Worm (Caenorhabditis elegans): ENCODE data around the gene F44A2.5.

F44A2.5 gene

DNA sequence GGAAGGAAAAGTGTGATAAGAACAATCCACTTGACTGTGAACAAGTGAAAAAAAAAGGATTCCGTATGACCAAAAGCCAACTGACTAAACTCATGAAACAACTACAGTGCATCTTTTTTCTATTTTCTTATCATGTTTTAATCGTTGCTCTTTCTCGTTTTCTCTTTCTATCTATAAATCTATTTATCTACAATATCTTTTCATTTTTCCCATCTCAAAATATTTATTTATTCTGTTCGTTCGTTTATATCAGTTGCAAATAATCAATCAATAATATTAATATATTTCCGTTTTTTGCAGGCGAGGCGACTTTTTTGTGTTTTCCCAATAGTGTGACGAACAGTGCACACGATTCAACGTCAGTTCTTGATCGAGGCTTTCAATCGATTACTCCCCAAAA lies at the start of gene F44A2.5:
Gene F44A2.5 (plus strand): TSS at position 301 of the 400 bp plus-strand sequence.
- TF ChIP-seq sptf-1 (tag; optimal IDR thresholded peaks at IDR 0.05) (no peak), nhr-12 (tag; optimal IDR thresholded peaks at IDR 0.05) (no peak), elt-3 (tag; optimal IDR thresholded peaks at IDR 0.05) (no peak), ham-2 (GFP tag; optimal IDR thresholded peaks at IDR 0.05) (no peak), tbx-8 (GFP tag; optimal IDR thresholded peaks at IDR 0.05) (no peak), bed-3 (GFP tag; optimal IDR thresholded peaks at IDR 0.05) (no peak), cnd-1 (tag; optimal IDR thresholded peaks at IDR 0.05) (no peak), mab-5 (tag; optimal IDR thresholded peaks at IDR 0.05) (no peak), snpc-4 (tag; optimal IDR thresholded peaks at IDR 0.05) (no peak), pha-4 (tag; optimal IDR thresholded peaks at IDR 0.05) (no peak), blmp-1 (tag; optimal IDR thresholded peaks at IDR 0.05) (no peak), mep-1 (tag; optimal IDR thresholded peaks at IDR 0.05) (no peak), elt-1 (tag; optimal IDR thresholded peaks at IDR 0.05; ENCODE audit: borderline replicate concordance, insufficient read depth) (no peak), unc-120 (tag; optimal IDR thresholded peaks at IDR 0.05; ENCODE audit: poor library complexity, severe bottlenecking) (no peak), ztf-11 (tag; optimal IDR thresholded peaks at IDR 0.05) (no peak)

DNA sequence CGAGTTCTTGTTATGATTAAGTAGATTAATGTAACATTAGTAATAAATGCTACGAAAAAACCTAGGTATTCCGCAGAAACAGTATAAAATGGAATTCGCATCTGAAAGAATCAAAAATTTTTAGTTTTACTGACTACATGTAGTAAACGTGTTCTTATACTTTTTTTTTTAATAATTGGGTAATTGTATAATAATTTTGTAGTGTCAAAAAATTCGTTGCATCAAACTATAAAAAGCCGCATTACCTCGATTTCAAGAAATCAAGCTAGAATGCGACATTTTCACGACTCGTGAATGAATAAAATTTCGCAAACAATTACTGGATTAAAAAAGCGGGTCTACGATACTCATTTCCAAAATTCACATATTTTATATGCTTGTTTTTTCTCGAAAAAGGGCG lies 48.2 kb upstream of the F44A2.5 start, which contains the start of gene str-94:
Gene str-94 (minus strand): TSS at position 101 of the 400 bp plus-strand sequence.
- no peak for TF ChIP-seq zip-8 (tag; optimal IDR thresholded peaks at IDR 0.05)
- no peak for TF ChIP-seq unc-120 (tag; optimal IDR thresholded peaks at IDR 0.05; ENCODE audit: poor library complexity, severe bottlenecking)
- no peak for TF ChIP-seq nhr-237 (tag; optimal IDR thresholded peaks at IDR 0.05)
- TF ChIP-seq sem-2 (GFP tag; optimal IDR thresholded peaks at IDR 0.05) = no peak
- TF ChIP-seq ztf-11 (tag; optimal IDR thresholded peaks at IDR 0.05) = no peak
- TF ChIP-seq ceh-83 (GFP tag; optimal IDR thresholded peaks at IDR 0.05) = no peak
- TF ChIP-seq elt-3 (tag; optimal IDR thresholded peaks at IDR 0.05) = no peak
- TF ChIP-seq ceh-43 (GFP tag; optimal IDR thresholded peaks at IDR 0.05) = no peak
- TF ChIP-seq mep-1 (tag; optimal IDR thresholded peaks at IDR 0.05) = no peak
- no peak for TF ChIP-seq lin-13 (tag; optimal IDR thresholded peaks at IDR 0.05)
- no peak for TF ChIP-seq snpc-4 (tag; optimal IDR thresholded peaks at IDR 0.05)
- no peak for TF ChIP-seq ham-2 (GFP tag; optimal IDR thresholded peaks at IDR 0.05)
- no peak for TF ChIP-seq tbx-8 (GFP tag; optimal IDR thresholded peaks at IDR 0.05)

DNA sequence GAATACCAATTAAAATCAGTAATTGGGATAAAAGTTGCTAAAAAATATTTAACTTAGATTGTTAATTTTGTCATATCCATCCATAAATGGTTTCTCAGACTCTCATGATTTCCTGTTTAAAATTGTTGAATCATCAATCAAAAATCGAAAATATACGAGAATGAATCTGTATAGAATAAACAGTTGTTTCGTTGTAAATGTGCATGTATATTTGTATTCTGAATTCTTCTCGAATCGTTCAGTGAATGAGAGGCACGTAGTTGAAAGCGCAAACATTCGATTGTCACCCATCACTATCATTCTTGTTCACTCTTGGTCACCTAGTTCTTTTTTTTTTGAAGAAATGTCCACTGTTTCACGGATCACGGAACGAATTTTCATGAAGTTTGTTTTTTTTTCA lies 47.5 kb upstream of the F44A2.5 start, which contains the start of gene ptd-2:
Gene ptd-2 (plus strand): TSS at position 301 of the 400 bp plus-strand sequence.
- TF ChIP-seq flh-1 (GFP tag; optimal IDR thresholded peaks at IDR 0.05) (no peak), hlh-1 (tag; optimal IDR thresholded peaks at IDR 0.05) (no peak), tbx-8 (GFP tag; optimal IDR thresholded peaks at IDR 0.05) (no peak), ceh-43 (GFP tag; optimal IDR thresholded peaks at IDR 0.05) (no peak), zip-8 (tag; optimal IDR thresholded peaks at IDR 0.05) (no peak), nhr-237 (tag; optimal IDR thresholded peaks at IDR 0.05) (no peak), pha-4 (tag; optimal IDR thresholded peaks at IDR 0.05) (no peak), elt-1 (tag; optimal IDR thresholded peaks at IDR 0.05; ENCODE audit: borderline replicate concordance, insufficient read depth) (no peak), unc-120 (tag; optimal IDR thresholded peaks at IDR 0.05; ENCODE audit: poor library complexity, severe bottlenecking) (no peak), ztf-11 (tag; optimal IDR thresholded peaks at IDR 0.05) (no peak), sem-2 (GFP tag; optimal IDR thresholded peaks at IDR 0.05) (no peak), cnd-1 (tag; optimal IDR thresholded peaks at IDR 0.05) (no peak), unc-62 (GFP tag; optimal IDR thresholded peaks at IDR 0.05) (no peak), ham-2 (GFP tag; optimal IDR thresholded peaks at IDR 0.05) (no peak), nhr-28 (tag; optimal IDR thresholded peaks at IDR 0.05) (no peak), unc-39 (tag; optimal IDR thresholded peaks at IDR 0.05) (no peak), ceh-83 (GFP tag; optimal IDR thresholded peaks at IDR 0.05) (no peak)

DNA sequence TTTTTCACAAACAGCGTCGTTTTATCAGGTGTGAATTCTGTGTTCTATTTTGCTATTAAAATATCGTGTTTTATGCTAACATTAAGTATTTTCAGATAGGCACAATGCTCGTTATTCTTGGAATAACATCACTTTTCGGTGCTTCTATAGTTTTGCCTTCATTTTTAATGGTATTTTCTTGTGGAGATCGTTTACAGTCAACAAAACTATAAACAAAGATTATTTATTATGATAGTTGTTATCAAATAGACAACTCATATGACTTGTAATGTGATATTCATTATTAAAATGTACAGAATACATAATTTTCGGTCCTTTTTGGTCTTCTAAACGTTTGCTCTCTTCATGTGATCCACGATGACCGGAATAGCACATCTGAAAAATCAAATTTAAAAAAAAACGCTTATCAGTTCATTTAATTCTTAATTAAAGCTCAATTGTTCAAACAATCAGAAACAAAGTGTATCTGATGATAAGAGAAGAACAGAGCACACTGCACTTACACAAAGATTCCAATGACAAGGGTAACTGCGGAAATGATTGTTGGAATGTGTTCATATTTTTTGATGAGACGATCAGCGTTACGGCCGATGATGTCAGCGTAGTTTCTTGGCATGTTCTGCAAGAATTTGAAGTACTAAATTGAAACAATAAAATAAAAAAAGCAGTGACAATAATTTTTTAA lies 43.3 kb upstream of the F44A2.5 start, which contains the start of gene F07C3.9:
Gene F07C3.9 (minus strand): TSS at position 635 of the 685 bp plus-strand sequence.
- TF ChIP-seq nhr-12 (tag; optimal IDR thresholded peaks at IDR 0.05) (no peak), lin-13 (tag; optimal IDR thresholded peaks at IDR 0.05) (no peak), drap-1 (GFP tag; optimal IDR thresholded peaks at IDR 0.05) (no peak)

DNA sequence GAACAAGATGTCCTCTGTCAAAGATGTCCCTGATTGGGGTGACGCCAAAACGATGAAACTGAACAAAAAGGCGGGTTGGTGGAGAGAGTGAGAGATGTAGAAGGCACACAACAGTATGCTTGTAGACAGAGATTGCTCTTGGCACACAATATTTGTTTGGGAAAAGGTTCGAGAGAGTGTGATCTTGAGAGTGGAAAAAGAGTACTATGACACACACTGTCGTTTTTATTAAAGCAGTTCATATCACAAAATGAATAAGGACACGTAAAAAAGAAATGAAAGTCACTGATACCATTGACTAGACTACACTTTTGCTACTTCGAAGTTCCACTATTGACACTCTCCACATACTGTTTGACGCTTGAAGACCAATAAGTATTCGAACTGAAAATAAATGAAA lies 42.0 kb upstream of the F44A2.5 start:
- TF ChIP-seq sem-2 (GFP tag; optimal IDR thresholded peaks at IDR 0.05) (no peak), nhr-28 (tag; optimal IDR thresholded peaks at IDR 0.05) (no peak), mep-1 (tag; optimal IDR thresholded peaks at IDR 0.05) (no peak), drap-1 (GFP tag; optimal IDR thresholded peaks at IDR 0.05) (no peak), unc-120 (tag; optimal IDR thresholded peaks at IDR 0.05; ENCODE audit: poor library complexity, severe bottlenecking) (no peak), mab-5 (tag; optimal IDR thresholded peaks at IDR 0.05) (no peak), lin-32 (GFP tag; optimal IDR thresholded peaks at IDR 0.05) (no peak), ham-2 (GFP tag; optimal IDR thresholded peaks at IDR 0.05) (no peak), ceh-39 (tag; optimal IDR thresholded peaks at IDR 0.05) (no peak), elt-1 (tag; optimal IDR thresholded peaks at IDR 0.05; ENCODE audit: borderline replicate concordance, insufficient read depth) (no peak), mls-2 (tag; optimal IDR thresholded peaks at IDR 0.05) (no peak)

Measured in whole organism, mixed stage, embryonic.